Worm (Caenorhabditis elegans) whole organism, L2 larva: ENCODE measurements around the gene Y62H9A.7.

Experiments used
- C34F6.9 ChIP-seq: fragments of 150-350 bp; optimal IDR thresholded peaks from 2 replicates; lab custom pipeline; 2014; ENCODE audit warnings: missing biosample characterization, missing genetic modification characterization
- F13H6.1 ChIP-seq: sonication (generic microtip); optimal IDR thresholded peaks from 2 replicates; lab custom pipeline; 2016; ENCODE audit warnings: missing genetic modification characterization, missing compliant biosample characterization
- R02D3.7 ChIP-seq: fragments of 150-350 bp; optimal IDR thresholded peaks from 2 replicates; lab custom pipeline; 2014; ENCODE audit warnings: missing biosample characterization, missing genetic modification characterization
- Y55F3AM.14 ChIP-seq: fragments of 200-800 bp; sonication (Bioruptor generic); optimal IDR thresholded peaks from 2 replicates; lab custom pipeline; 2018; ENCODE audit warnings: mild to moderate bottlenecking, missing genetic modification characterization, missing compliant biosample characterization
- alr-1 ChIP-seq: fragments of 150-350 bp; optimal IDR thresholded peaks from 2 replicates; lab custom pipeline; 2014; ENCODE audit warnings: missing biosample characterization, missing genetic modification characterization
- aly-2 ChIP-seq: fragments of 150-350 bp; optimal IDR thresholded peaks from 2 replicates; lab custom pipeline; 2014; ENCODE audit warnings: missing biosample characterization, missing genetic modification characterization
- ama-1 ChIP-seq: fragments of 150-350 bp; optimal IDR thresholded peaks from 2 replicates; lab custom pipeline; 2018; ENCODE audit warnings: inconsistent platforms
- blmp-1 ChIP-seq: sonication (generic microtip); optimal IDR thresholded peaks from 2 replicates; lab custom pipeline; 2017; ENCODE audit warnings: missing genetic modification characterization, mild to moderate bottlenecking, missing compliant biosample characterization, antibody characterized with exemption, moderate library complexity; ENCODE audit not compliant: insufficient read depth
- ceh-82 ChIP-seq: fragments of 150-350 bp; optimal IDR thresholded peaks from 2 replicates; lab custom pipeline; 2014; ENCODE audit warnings: missing biosample characterization, missing genetic modification characterization
- crh-2 ChIP-seq: sonication (generic microtip); optimal IDR thresholded peaks from 2 replicates; lab custom pipeline; 2017; ENCODE audit warnings: missing biosample characterization, missing genetic modification characterization
- elt-3 ChIP-seq: sonication (generic microtip); optimal IDR thresholded peaks from 2 replicates; lab custom pipeline; 2017; ENCODE audit warnings: missing biosample characterization, missing genetic modification characterization
- fos-1 ChIP-seq: fragments of 150-350 bp; optimal IDR thresholded peaks from 2 replicates; lab custom pipeline; 2014; ENCODE audit warnings: missing biosample characterization, missing genetic modification characterization
- lin-11 ChIP-seq: fragments of 150-350 bp; sonication (generic microtip); optimal IDR thresholded peaks from 2 replicates; lab custom pipeline; 2014; ENCODE audit warnings: missing biosample characterization, missing genetic modification characterization, inconsistent platforms, mixed read lengths
- lin-13 ChIP-seq: fragments of 150-350 bp; optimal IDR thresholded peaks from 2 replicates; lab custom pipeline; 2014; ENCODE audit warnings: missing biosample characterization, missing genetic modification reagents, missing genetic modification characterization
- lsy-2 ChIP-seq, 2 experiments: fragments of 150-350 bp in 1 of 2; sonication (generic microtip) in 1 of 2; optimal IDR thresholded peaks; 2 replicates each; lab custom pipeline; 2014 to 2017; ENCODE audit warnings: missing biosample characterization in 2 of 2, missing genetic modification characterization in 2 of 2
- mab-5 ChIP-seq: fragments of 150-350 bp; optimal IDR thresholded peaks from 2 replicates; lab custom pipeline; 2014; ENCODE audit warnings: missing biosample characterization, missing genetic modification characterization
- mbf-1 ChIP-seq: sonication (generic microtip); optimal IDR thresholded peaks from 2 replicates; lab custom pipeline; 2017; ENCODE audit warnings: missing biosample characterization, missing genetic modification characterization
- mdl-1 ChIP-seq, 2 experiments: fragments of 150-350 bp in 1 of 2; sonication (generic microtip) in 1 of 2; optimal IDR thresholded peaks; 2 replicates each; lab custom pipeline; 2017; ENCODE audit warnings: missing biosample characterization in 2 of 2, missing genetic modification characterization in 2 of 2
- nhr-11 ChIP-seq: fragments of 150-350 bp; optimal IDR thresholded peaks from 2 replicates; lab custom pipeline; 2014; ENCODE audit warnings: missing biosample characterization, missing genetic modification characterization
- nhr-12 ChIP-seq: fragments of 150-350 bp; optimal IDR thresholded peaks from 2 replicates; lab custom pipeline; 2014; ENCODE audit warnings: missing biosample characterization, missing genetic modification characterization
- nhr-21 ChIP-seq: fragments of 150-350 bp; optimal IDR thresholded peaks from 2 replicates; lab custom pipeline; 2014; ENCODE audit warnings: missing biosample characterization, missing genetic modification characterization
- nhr-237 ChIP-seq: fragments of 150-350 bp; optimal IDR thresholded peaks from 2 replicates; lab custom pipeline; 2014; ENCODE audit warnings: missing biosample characterization, missing genetic modification characterization
- nhr-6 ChIP-seq: fragments of 150-350 bp; optimal IDR thresholded peaks from 2 replicates; lab custom pipeline; 2014; ENCODE audit warnings: missing biosample characterization, missing genetic modification characterization
- skn-1 ChIP-seq: sonication (generic microtip); optimal IDR thresholded peaks from 2 replicates; lab custom pipeline; 2017; ENCODE audit warnings: missing biosample characterization, missing genetic modification characterization
- sma-3 ChIP-seq: sonication (generic microtip); optimal IDR thresholded peaks from 2 replicates; lab custom pipeline; 2016; ENCODE audit warnings: missing genetic modification reagents, missing genetic modification characterization, missing compliant biosample characterization
- sma-9 ChIP-seq, 2 experiments: fragments of 150-350 bp in 1 of 2; sonication (generic microtip) in 1 of 2; optimal IDR thresholded peaks; 2 replicates each; lab custom pipeline; 2014 to 2016; ENCODE audit warnings: missing genetic modification characterization in 2 of 2, mild to moderate bottlenecking in 1 of 2, missing biosample characterization in 1 of 2, missing compliant biosample characterization in 1 of 2, missing genetic modification reagents in 1 of 2, moderate library complexity in 1 of 2
- snpc-4 ChIP-seq: fragments of 150-350 bp; optimal IDR thresholded peaks from 2 replicates; lab custom pipeline; 2014; ENCODE audit warnings: missing biosample characterization, missing genetic modification characterization
- unc-39 ChIP-seq: fragments of 150-350 bp; optimal IDR thresholded peaks from 2 replicates; lab custom pipeline; 2014; ENCODE audit warnings: missing biosample characterization, missing genetic modification characterization
- unc-55 ChIP-seq: fragments of 150-350 bp; sonication (generic microtip); optimal IDR thresholded peaks from 3 replicates; lab custom pipeline; 2014; ENCODE audit warnings: missing biosample characterization, missing genetic modification reagents, missing genetic modification characterization
- unc-62 ChIP-seq: fragments of 150-350 bp; optimal IDR thresholded peaks from 2 replicates; lab custom pipeline; 2014; ENCODE audit warnings: missing biosample characterization, missing genetic modification reagents, missing genetic modification characterization
- ztf-11 ChIP-seq: sonication (generic microtip); optimal IDR thresholded peaks from 2 replicates; lab custom pipeline; 2017; ENCODE audit warnings: missing biosample characterization, missing genetic modification characterization
- ztf-4 ChIP-seq: fragments of 150-350 bp; optimal IDR thresholded peaks from 2 replicates; lab custom pipeline; 2014; ENCODE audit warnings: missing biosample characterization, missing genetic modification characterization

Y62H9A.7 gene

ce11 chrX:11875260-11875659 is 10.2 kb downstream of the Y62H9A.7 start, which contains the start of gene Y62H9A.1:
Gene Y62H9A.1 (plus strand): TSS chrX:11875541.
- TF ChIP-seq nhr-6 (tag; lab: Kevin White, UChicago) = no peak

- TF ChIP-seq sma-3 (no peak), mbf-1 (no peak), crh-2 (tag; lab: Kevin White, UChicago) (no peak), blmp-1 (tag; lab: Kevin White, UChicago) (no peak), R02D3.7 (tag; lab: Kevin White, UChicago) (no peak), lin-13 (no peak), nhr-11 (tag; lab: Kevin White, UChicago) (no peak), fos-1 (tag; lab: Kevin White, UChicago) (no peak), nhr-237 (tag; lab: Kevin White, UChicago) (no peak), Y55F3AM.14 (GFP tag; lab: Kevin White, UChicago) (no peak), ceh-82 (tag; lab: Kevin White, UChicago) (no peak), elt-3 (tag; lab: Kevin White, UChicago) (no peak), lin-11 (tag; lab: Kevin White, UChicago) (no peak)
- TF ChIP-seq, all 48 proteins: peak for 0
Observed at ce11 chrX:11872210-11872609, 13.3 kb downstream of the Y62H9A.7 start.

- TF ChIP-seq F13H6.1 (tag; lab: Kevin White, UChicago) = no peak
- TF ChIP-seq lsy-2 (tag; optimal IDR thresholded peaks at IDR 0.05; lab: Kevin White, UChicago) = no peak
- TF ChIP-seq mdl-1 (tag; optimal IDR thresholded peaks at IDR 0.05; lab: Kevin White, UChicago) = no peak
- no peak for TF ChIP-seq snpc-4 (tag; lab: Kevin White, UChicago)
- no peak for TF ChIP-seq ama-1
- no peak for TF ChIP-seq sma-3
- TF ChIP-seq C34F6.9 (tag; lab: Kevin White, UChicago) = no peak
- TF ChIP-seq skn-1 (tag; lab: Kevin White, UChicago) = no peak
- no peak for TF ChIP-seq lin-11 (tag; lab: Kevin White, UChicago)
- TF ChIP-seq aly-2 (tag; lab: Kevin White, UChicago) = no peak
- no peak for TF ChIP-seq blmp-1 (tag; lab: Kevin White, UChicago)
- no peak for TF ChIP-seq ceh-82 (tag; lab: Kevin White, UChicago)
Observed at ce11 chrX:11870393-11870792, 15.1 kb downstream of the Y62H9A.7 start.

ce11 chrX:11869260-11869659 is 16.2 kb downstream of the Y62H9A.7 start, which contains the start of gene dot-1.2:
Gene dot-1.2 (minus strand): TSS chrX:11869360.
- TF ChIP-seq unc-62 (GFP tag; lab: Kevin White, UChicago) (no peak), unc-55 (GFP tag; lab: Kevin White, UChicago) (no peak), sma-3 (no peak), mab-5 (tag; lab: Kevin White, UChicago) (no peak), nhr-6 (tag; lab: Kevin White, UChicago) (no peak), unc-39 (tag; lab: Kevin White, UChicago) (no peak), fos-1 (tag; lab: Kevin White, UChicago) (no peak), nhr-237 (tag; lab: Kevin White, UChicago) (no peak), ztf-4 (tag; lab: Kevin White, UChicago) (no peak), mbf-1 (no peak), alr-1 (tag; lab: Kevin White, UChicago) (no peak), nhr-21 (tag; lab: Kevin White, UChicago) (no peak), sma-9 (GFP tag; optimal IDR thresholded peaks at IDR 0.05; lab: Kevin White, UChicago) (no peak), sma-9 (tag; optimal IDR thresholded peaks at IDR 0.05; lab: Kevin White, UChicago) (no peak), nhr-11 (tag; lab: Kevin White, UChicago) (no peak)

ce11 chrX:11865083-11865482 is 20.4 kb downstream of the Y62H9A.7 start, which contains the start of gene F54F7.6:
Gene F54F7.6 (plus strand): TSS chrX:11865383.
- no peak for TF ChIP-seq ztf-4 (tag; lab: Kevin White, UChicago)
- TF ChIP-seq nhr-12 (tag; lab: Kevin White, UChicago) = no peak
- TF ChIP-seq nhr-21 (tag; lab: Kevin White, UChicago) = no peak
- TF ChIP-seq C34F6.9 (tag; lab: Kevin White, UChicago) = no peak
- no peak for TF ChIP-seq ztf-11
